Fruit fly (Drosophila melanogaster): ENCODE measurements around the gene Rsph9.

DNA sequence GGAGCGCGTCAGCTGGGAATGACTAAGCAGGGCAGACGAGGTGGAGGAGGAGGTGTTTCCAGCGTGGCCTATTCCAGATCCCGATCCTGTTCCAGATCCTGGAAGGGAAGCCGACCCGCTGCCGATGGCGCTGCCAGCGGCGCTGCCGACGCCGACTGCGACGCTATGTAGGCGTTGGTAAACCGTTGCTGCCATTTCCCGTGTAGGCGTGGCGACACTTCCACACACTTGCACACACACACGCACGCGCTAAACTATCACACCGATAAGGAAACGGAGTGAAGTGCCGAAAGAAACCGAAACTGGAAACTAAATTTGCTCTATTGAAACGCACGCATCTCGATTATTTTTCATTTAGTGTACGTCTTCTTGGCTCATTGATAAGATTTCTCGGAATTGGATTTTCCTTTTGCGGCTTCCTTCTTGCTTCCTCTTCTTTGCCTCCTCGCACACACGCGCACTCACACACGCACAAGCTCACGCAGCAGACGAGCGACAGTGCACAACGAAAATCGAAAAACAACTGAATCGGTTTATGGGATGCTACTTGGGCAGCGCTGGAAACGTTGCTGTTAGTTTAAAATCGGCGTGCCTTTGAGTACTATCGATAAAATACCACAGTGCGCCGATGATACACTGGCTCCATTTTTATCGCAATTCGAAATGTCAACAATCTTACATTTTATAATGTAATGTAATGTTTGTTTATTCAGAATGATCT lies 28.7 kb downstream of the Rsph9 start, which contains the start of gene Lrch:
- TF ChIP-seq EcR (GFP tag; optimal IDR thresholded peaks at IDR 0.05), result peak; percentile 22
- TF ChIP-seq CG10348 (GFP tag; IDR thresholded peaks at IDR 0.05), result no peak
- TF ChIP-seq Snoo (tag; optimal IDR thresholded peaks at IDR 0.05), result no peak
- no peak for TF ChIP-seq CG13204 (GFP tag; optimal IDR thresholded peaks at IDR 0.05)
- no peak for TF ChIP-seq D1 (tag; optimal IDR thresholded peaks at IDR 0.05)
- peak; percentile 25 for TF ChIP-seq Pif1B (GFP tag; optimal IDR thresholded peaks at IDR 0.05)
- TF ChIP-seq fd96Ca (GFP tag; IDR thresholded peaks at IDR 0.05), result no peak; the same call in 2 of the 3 replicates
- TF ChIP-seq CG32121 (GFP tag; IDR thresholded peaks at IDR 0.05), result no peak
- no peak for TF ChIP-seq rn (GFP tag; IDR thresholded peaks at IDR 0.05)
- TF ChIP-seq CG15710 (tag; optimal IDR thresholded peaks at IDR 0.05), result no peak

Measured in whole organism, pupa.